Fruit fly (Drosophila melanogaster) whole organism, wandering third instar larva: ENCODE results near the gene CG7135.
A peak's percentile ranks its signal among the peaks of the same experiment; 100 is the strongest.

Source experiments
- Abd-B ChIP-seq: fragments of >200 bp; optimal IDR thresholded peaks from 2 replicates; lab custom pipeline; 2017; ENCODE audit warnings: missing biosample characterization, missing genetic modification characterization
- CG32264 ChIP-seq: fragments of 200-800 bp; sonication (Bioruptor generic); optimal IDR thresholded peaks from 2 replicates; lab custom pipeline; 2016; ENCODE audit warnings: missing biosample characterization, missing genetic modification characterization
- CG9705 ChIP-seq: fragments of 200-800 bp; sonication (Bioruptor generic); optimal IDR thresholded peaks from 2 replicates; lab custom pipeline; 2018; ENCODE audit warnings: missing biosample characterization, mild to moderate bottlenecking, missing genetic modification characterization
- CrebA ChIP-seq: fragments of 200-800 bp; sonication (Bioruptor generic); optimal IDR thresholded peaks from 2 replicates; lab custom pipeline; 2016; ENCODE audit warnings: missing biosample characterization, mild to moderate bottlenecking, missing genetic modification characterization, borderline replicate concordance
- Dfd ChIP-seq: fragments of >200 bp; optimal IDR thresholded peaks from 2 replicates; lab custom pipeline; 2017; ENCODE audit warnings: missing biosample characterization, missing genetic modification characterization
- Dif ChIP-seq: fragments of 200-275, 200-300 bp; sonication (Bioruptor generic); optimal IDR thresholded peaks from 2 replicates; lab custom pipeline; 2018; ENCODE audit warnings: missing biosample characterization, missing genetic modification characterization; ENCODE audit not compliant: partially characterized antibody
- HLH106 ChIP-seq: fragments of 200-800 bp; optimal IDR thresholded peaks from 3 replicates; lab custom pipeline; 2019; ENCODE audit warnings: missing biosample characterization, mild to moderate bottlenecking, missing genetic modification characterization, moderate library complexity
- Hnf4 ChIP-seq: fragments of 200-800 bp; sonication (Bioruptor generic); optimal IDR thresholded peaks from 2 replicates; lab custom pipeline; 2016; ENCODE audit warnings: missing biosample characterization, mild to moderate bottlenecking, missing genetic modification characterization
- Hr83 ChIP-seq: fragments of 200-300 bp; sonication (Bioruptor generic); optimal IDR thresholded peaks from 2 replicates; lab custom pipeline; 2016; ENCODE audit warnings: missing biosample characterization, mild to moderate bottlenecking, missing genetic modification characterization, moderate library complexity; ENCODE audit not compliant: poor library complexity, severe bottlenecking
- Jra ChIP-seq: sonication (Bioruptor generic); optimal IDR thresholded peaks from 2 replicates; lab custom pipeline; 2016; ENCODE audit warnings: missing biosample characterization, missing genetic modification characterization
- Mio ChIP-seq: sonication (Bioruptor generic); optimal IDR thresholded peaks from 2 replicates; lab custom pipeline; 2016; ENCODE audit warnings: missing biosample characterization, missing genetic modification characterization
- Myc ChIP-seq: fragments of >200 bp; optimal IDR thresholded peaks from 2 replicates; lab custom pipeline; 2017
- N ChIP-seq: fragments of >200 bp; optimal IDR thresholded peaks from 2 replicates; lab custom pipeline; 2018; ENCODE audit warnings: missing biosample characterization, missing external identifiers, missing genetic modification characterization
- OdsH ChIP-seq: fragments of 200-800 bp; sonication (Bioruptor generic); optimal IDR thresholded peaks from 2 replicates; lab custom pipeline; 2016; ENCODE audit warnings: missing biosample characterization, mild to moderate bottlenecking, missing genetic modification characterization
- Rel ChIP-seq, 2 experiments: fragments of 200-800 bp; sonication (Bioruptor generic) in 1 of 2; optimal IDR thresholded peaks; 2 replicates in 1 of 2; 3 replicates in 1 of 2; lab custom pipeline; 2016 to 2019; ENCODE audit warnings: mild to moderate bottlenecking in 2 of 2, missing biosample characterization in 2 of 2, missing genetic modification characterization in 2 of 2, moderate library complexity in 1 of 2
- Sp1 ChIP-seq: fragments of 200-800 bp; sonication (Bioruptor generic); optimal IDR thresholded peaks from 3 replicates; lab custom pipeline; 2019; ENCODE audit warnings: missing biosample characterization, mild to moderate bottlenecking, missing genetic modification characterization, moderate library complexity
- br ChIP-seq: fragments of 200-800 bp; sonication (Bioruptor generic); optimal IDR thresholded peaks from 2 replicates; lab custom pipeline; 2016; ENCODE audit warnings: missing biosample characterization, missing genetic modification characterization
- brk ChIP-seq: fragments of 200-800 bp; sonication (Bioruptor generic); optimal IDR thresholded peaks from 2 replicates; lab custom pipeline; 2016; ENCODE audit warnings: missing biosample characterization, mild to moderate bottlenecking, missing genetic modification characterization
- dl ChIP-seq, 2 experiments: fragments of 175-275, 200-275 bp in 1 of 2; fragments of 200-275 bp in 1 of 2; sonication (Bioruptor generic); optimal IDR thresholded peaks; lab custom pipeline; 2018; ENCODE audit warnings: mild to moderate bottlenecking in 2 of 2, missing biosample characterization in 2 of 2, missing genetic modification characterization in 2 of 2, moderate library complexity in 2 of 2; ENCODE audit not compliant: partially characterized antibody in 2 of 2, insufficient read depth in 1 of 2
- dsf ChIP-seq: sonication (Bioruptor generic); optimal IDR thresholded peaks from 2 replicates; lab custom pipeline; 2016; ENCODE audit warnings: missing biosample characterization, missing genetic modification characterization, borderline replicate concordance
- foxo ChIP-seq, 2 experiments: fragments of 200-800 bp; sonication (Bioruptor generic); optimal IDR thresholded peaks; 2 replicates in 1 of 2; 3 replicates in 1 of 2; lab custom pipeline; 2016 to 2017; ENCODE audit warnings: missing biosample characterization in 2 of 2, missing genetic modification characterization in 2 of 2
- fru ChIP-seq: fragments of 200-800 bp; sonication (Bioruptor generic); optimal IDR thresholded peaks from 3 replicates; lab custom pipeline; 2016; ENCODE audit warnings: missing biosample characterization, mild to moderate bottlenecking, missing genetic modification characterization
- h ChIP-seq: fragments of 200-800 bp; sonication (Bioruptor generic); optimal IDR thresholded peaks from 3 replicates; lab custom pipeline; 2016; ENCODE audit warnings: missing biosample characterization, mild to moderate bottlenecking, missing genetic modification characterization
- jim ChIP-seq: fragments of 175-275, 200-325 bp; sonication (Bioruptor generic); optimal IDR thresholded peaks from 2 replicates; lab custom pipeline; 2016; ENCODE audit warnings: missing biosample characterization, mild to moderate bottlenecking, missing genetic modification characterization
- lola ChIP-seq: fragments of >200 bp; optimal IDR thresholded peaks from 2 replicates; lab custom pipeline; 2017; ENCODE audit warnings: missing biosample characterization, missing genetic modification characterization
- psq ChIP-seq: fragments of 200-800 bp; sonication (Bioruptor generic); optimal IDR thresholded peaks from 3 replicates; lab custom pipeline; 2017; ENCODE audit warnings: missing biosample characterization, mild to moderate bottlenecking, missing genetic modification characterization, moderate library complexity
- rgr ChIP-seq: fragments of 200-800 bp; sonication (Bioruptor generic); optimal IDR thresholded peaks from 3 replicates; lab custom pipeline; 2016; ENCODE audit warnings: missing biosample characterization, mild to moderate bottlenecking, missing genetic modification characterization
- sage ChIP-seq: fragments of 200-800 bp; sonication (Bioruptor generic); optimal IDR thresholded peaks from 2 replicates; lab custom pipeline; 2016; ENCODE audit warnings: missing biosample characterization, mild to moderate bottlenecking, missing genetic modification characterization
- woc ChIP-seq: sonication (Bioruptor generic); optimal IDR thresholded peaks from 2 replicates; lab custom pipeline; 2016; ENCODE audit warnings: missing biosample characterization, mild to moderate bottlenecking, missing genetic modification characterization

Gene CG7135

dm6 chrX:18136910-18137849, 33.7 kb downstream of the CG7135 start, which contains the start of gene ari-1:
Gene ari-1 (minus strand): TSS chrX:18137784.
- TF ChIP-seq Hr83: no peak
- no peak for TF ChIP-seq CrebA
- TF ChIP-seq Abd-B (GFP tag; lab: Kevin White, UChicago): peak; percentile 21
- TF ChIP-seq Rel (GFP tag; optimal IDR thresholded peaks at IDR 0.05; lab: Kevin White, UChicago): no peak
- no peak for TF ChIP-seq Rel (tag; optimal IDR thresholded peaks at IDR 0.05; lab: Kevin White, UChicago)
- TF ChIP-seq lola: peak; percentile 38
- TF ChIP-seq foxo (GFP tag; optimal IDR thresholded peaks at IDR 0.05; lab: Kevin White, UChicago): peak in 1 of 2 experiments; percentile 2
- peak; percentile 41 for TF ChIP-seq psq (GFP tag; lab: Kevin White, UChicago)
- TF ChIP-seq N: peak; percentile 85
- TF ChIP-seq brk (GFP tag; lab: Kevin White, UChicago): no peak
- TF ChIP-seq dsf (GFP tag; lab: Kevin White, UChicago): no peak
- TF ChIP-seq CG9705 (GFP tag; lab: Kevin White, UChicago): no peak
- TF ChIP-seq fru: peak; percentile 1
- TF ChIP-seq h (GFP tag; lab: Kevin White, UChicago): no peak
- TF ChIP-seq, all 38 proteins: peak for 6

dm6 chrX:18138297-18138696, 34.8 kb downstream of the CG7135 start, which contains the start of gene CG43229:
Gene CG43229 (plus strand): TSS chrX:18138542.
- TF ChIP-seq Hnf4: no peak
- TF ChIP-seq dl (GFP tag; optimal IDR thresholded peaks at IDR 0.05; lab: Kevin White, UChicago; ENCODE audit: insufficient read depth in 1 of 2, partially characterized antibody in 2 of 2): no peak
- TF ChIP-seq OdsH (GFP tag; lab: Kevin White, UChicago): no peak
- no peak for TF ChIP-seq h (GFP tag; lab: Kevin White, UChicago)
- no peak for TF ChIP-seq N
- no peak for TF ChIP-seq Rel (GFP tag; optimal IDR thresholded peaks at IDR 0.05; lab: Kevin White, UChicago)
- no peak for TF ChIP-seq Rel (tag; optimal IDR thresholded peaks at IDR 0.05; lab: Kevin White, UChicago)
- TF ChIP-seq br (GFP tag; lab: Kevin White, UChicago): no peak
- no peak for TF ChIP-seq Myc (lab: Kevin White, UChicago)
- no peak for TF ChIP-seq jim
- TF ChIP-seq Sp1: no peak
- TF ChIP-seq lola: no peak
- no peak for TF ChIP-seq foxo (GFP tag; optimal IDR thresholded peaks at IDR 0.05; lab: Kevin White, UChicago)
- TF ChIP-seq HLH106 (tag; lab: Kevin White, UChicago): no peak
- no peak for TF ChIP-seq Jra (GFP tag; lab: Kevin White, UChicago)
- TF ChIP-seq, all 38 proteins: peak for 0

dm6 chrX:18139950-18140349, 36.5 kb downstream of the CG7135 start:
- TF ChIP-seq Myc (lab: Kevin White, UChicago): no peak
- no peak for TF ChIP-seq Rel (GFP tag; optimal IDR thresholded peaks at IDR 0.05; lab: Kevin White, UChicago)
- no peak for TF ChIP-seq Rel (tag; optimal IDR thresholded peaks at IDR 0.05; lab: Kevin White, UChicago)
- TF ChIP-seq foxo (GFP tag; optimal IDR thresholded peaks at IDR 0.05; lab: Kevin White, UChicago): no peak
- no peak for TF ChIP-seq HLH106 (tag; lab: Kevin White, UChicago)
- no peak for TF ChIP-seq jim
- TF ChIP-seq Dfd (GFP tag; lab: Kevin White, UChicago): no peak
- no peak for TF ChIP-seq Dif
- no peak for TF ChIP-seq N
- no peak for TF ChIP-seq rgr (GFP tag; lab: Kevin White, UChicago)
- no peak for TF ChIP-seq CG9705 (GFP tag; lab: Kevin White, UChicago)

dm6 chrX:18140932-18141587, 37.6 kb downstream of the CG7135 start:
- TF ChIP-seq sage (GFP tag; lab: Kevin White, UChicago) (no peak), Rel (GFP tag; optimal IDR thresholded peaks at IDR 0.05; lab: Kevin White, UChicago) (no peak), Rel (tag; optimal IDR thresholded peaks at IDR 0.05; lab: Kevin White, UChicago) (no peak), woc (no peak), Sp1 (no peak), CG32264 (no peak), Mio (GFP tag; lab: Kevin White, UChicago) (no peak), foxo (GFP tag; optimal IDR thresholded peaks at IDR 0.05; lab: Kevin White, UChicago) (no peak), fru (no peak), psq (GFP tag; lab: Kevin White, UChicago) (no peak), CG9705 (GFP tag; lab: Kevin White, UChicago) (no peak), Abd-B (GFP tag; lab: Kevin White, UChicago) (no peak)
